Fruit fly (Drosophila melanogaster): ENCODE data around the gene acs.

The acs gene

DNA sequence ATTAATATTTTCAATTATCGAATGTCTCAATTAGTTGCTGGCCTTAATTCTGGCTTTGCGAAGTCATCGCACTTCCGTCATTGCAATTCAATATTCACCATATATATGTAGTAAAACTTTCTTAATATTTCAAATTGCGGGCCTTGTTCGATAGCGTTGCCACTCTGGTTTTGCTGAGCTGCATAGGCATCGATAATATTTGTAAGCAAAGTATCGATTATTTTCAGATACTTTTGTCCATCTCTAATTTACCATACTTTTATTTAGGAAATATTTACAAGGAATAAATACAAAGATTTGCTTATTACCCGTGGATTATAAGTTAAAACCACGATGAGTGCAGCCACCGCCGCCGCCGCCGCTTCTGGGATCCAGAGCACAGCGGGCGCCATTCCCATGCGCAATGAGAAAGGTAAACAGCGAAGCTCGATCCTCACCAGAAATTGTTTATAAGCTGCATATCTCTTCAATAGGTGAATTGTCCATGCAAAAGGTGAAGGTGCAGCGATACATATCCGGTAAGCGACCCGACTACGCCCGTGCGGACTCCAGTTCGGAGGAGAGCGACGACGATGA lies 30.5 kb upstream of the acs start, which contains the start of gene Mfap1 (continued):
- TF ChIP-seq Stat92E (GFP tag; optimal IDR thresholded peaks at IDR 0.05) (no peak), Dfd (GFP tag; optimal IDR thresholded peaks at IDR 0.05) (no peak), CG11696 (GFP tag; IDR thresholded peaks at IDR 0.05) (no peak), zf30C (GFP tag; optimal IDR thresholded peaks at IDR 0.05) (no peak), CG9797 (GFP tag; optimal IDR thresholded peaks at IDR 0.05) (peak; percentile 19), hb (GFP tag; IDR thresholded peaks at IDR 0.05; ENCODE audit: partially characterized antibody) (peak; percentile 58; the same call in 2 of the 3 replicates), ems (GFP tag; optimal IDR thresholded peaks at IDR 0.05) (no peak), Eip74EF (GFP tag; optimal IDR thresholded peaks at IDR 0.05) (no peak), CG10209 (GFP tag; optimal IDR thresholded peaks at IDR 0.05) (no peak), Tbp (GFP tag; optimal IDR thresholded peaks at IDR 0.05) (no peak), CG12219 (GFP tag; optimal IDR thresholded peaks at IDR 0.05) (no peak), CG10321 (GFP tag; IDR thresholded peaks at IDR 0.05) (no peak), repo (GFP tag; optimal IDR thresholded peaks at IDR 0.05) (no peak), stwl (tag; optimal IDR thresholded peaks at IDR 0.05) (peak; percentile 67), cg (GFP tag; optimal IDR thresholded peaks at IDR 0.05) (no peak), tgo (GFP tag; IDR thresholded peaks at IDR 0.05) (no peak), p53 (GFP tag; optimal IDR thresholded peaks at IDR 0.05) (no peak), Gsc (GFP tag; IDR thresholded peaks at IDR 0.05) (no peak), lmd (GFP tag; IDR thresholded peaks at IDR 0.05) (no peak), sens (GFP tag) (peak; percentile 87), ap (GFP tag; IDR thresholded peaks at IDR 0.05) (no peak), CG3847 (GFP tag; IDR thresholded peaks at IDR 0.05) (peak; percentile 24; the same call in 1 of the 2 replicates), Myb (GFP tag; optimal IDR thresholded peaks at IDR 0.05) (no peak), esg (GFP tag; conservative IDR thresholded peaks at IDR 0.05) (no peak), gem (tag; optimal IDR thresholded peaks at IDR 0.05) (no peak), CG14710 (tag; optimal IDR thresholded peaks at IDR 0.05) (peak; percentile 50), dmrt11E (tag; optimal IDR thresholded peaks at IDR 0.05) (no peak), cad (GFP tag; optimal IDR thresholded peaks at IDR 0.05) (no peak), E2f1 (GFP tag; IDR thresholded peaks at IDR 0.05) (no peak), CG10274 (GFP tag; optimal IDR thresholded peaks at IDR 0.05) (no peak), CG10543 (GFP tag; optimal IDR thresholded peaks at IDR 0.05) (no peak), Hr78 (GFP tag; optimal IDR thresholded peaks at IDR 0.05) (no peak), pnt (GFP tag; optimal IDR thresholded peaks at IDR 0.05) (no peak), CG12071 (GFP tag; optimal IDR thresholded peaks at IDR 0.05) (no peak), Jarid2 (GFP tag; optimal IDR thresholded peaks at IDR 0.05) (no peak), Chrac-16 (GFP tag; optimal IDR thresholded peaks at IDR 0.05) (no peak), cas (GFP tag; IDR thresholded peaks at IDR 0.05) (no peak), bsh (GFP tag; optimal IDR thresholded peaks at IDR 0.05) (no peak), CG17359 (tag; optimal IDR thresholded peaks at IDR 0.05) (no peak), CG7271 (tag; optimal IDR thresholded peaks at IDR 0.05) (no peak), gsb-n (tag; optimal IDR thresholded peaks at IDR 0.05) (no peak), CG1603 (tag; optimal IDR thresholded peaks at IDR 0.05) (peak; percentile 66), Fer2 (tag; optimal IDR thresholded peaks at IDR 0.05) (peak; percentile 4), CG6791 (GFP tag; IDR thresholded peaks at IDR 0.05; ENCODE audit: partially characterized antibody) (peak; percentile 64; the same call in 2 of the 3 replicates), kah (GFP tag; optimal IDR thresholded peaks at IDR 0.05) (no peak), CG3726 (GFP tag; IDR thresholded peaks at IDR 0.05) (no peak), ara (GFP tag; IDR thresholded peaks at IDR 0.05) (no peak), bab2 (GFP tag; optimal IDR thresholded peaks at IDR 0.05) (no peak), Rfx (GFP tag; IDR thresholded peaks at IDR 0.05) (peak; percentile 59), Ptx1 (GFP tag; IDR thresholded peaks at IDR 0.05) (no peak; the same call in 1 of the 2 replicates)

All from whole organism, embryonic.